Worm (Caenorhabditis elegans) whole organism, L4 larva: ENCODE data around the gene R186.8.
A peak's percentile ranks its signal among the peaks of the same experiment; 100 is the strongest.
"Not testable (repeated sequence)": the region's sequence is repeated elsewhere in the genome, so short reads cannot be mapped to it uniquely, and the experiment has no call there.

ENCODE experiments used
- D1046.2 ChIP-seq: fragments of 200-800 bp; sonication (Bioruptor generic); IDR thresholded peaks from 2 replicates; pipeline ENCODE4 v1.3.6; 2022; ENCODE audit warnings: missing genetic modification characterization, missing compliant biosample characterization
- F37D6.2 ChIP-seq: sonication (generic microtip); optimal IDR thresholded peaks from 2 replicates; lab custom pipeline; 2016; ENCODE audit warnings: mild to moderate bottlenecking, missing genetic modification characterization, missing compliant biosample characterization
- T20F7.1 ChIP-seq: fragments of 200-800 bp; sonication (Bioruptor generic); optimal IDR thresholded peaks from 2 replicates; lab custom pipeline; 2018; ENCODE audit warnings: mild to moderate bottlenecking, missing genetic modification characterization, missing compliant biosample characterization
- T26A8.4 ChIP-seq: fragments of 200-800 bp; sonication (Bioruptor generic); IDR thresholded peaks from 2 replicates; pipeline ENCODE4 v1.3.6; 2022; ENCODE audit warnings: missing genetic modification characterization, missing compliant biosample characterization
- Y48G9A.11 ChIP-seq: fragments of 200-800 bp; sonication (Bioruptor generic); IDR thresholded peaks from 2 replicates; pipeline ENCODE4 v1.3.6; 2022; ENCODE audit warnings: missing genetic modification reagents, missing genetic modification characterization, missing compliant biosample characterization
- Y75B8A.6 ChIP-seq: fragments of 200-800 bp; sonication (Bioruptor generic); IDR thresholded peaks from 2 replicates; pipeline ENCODE4 v1.3.6; 2022; ENCODE audit warnings: missing genetic modification reagents, missing genetic modification characterization, missing compliant biosample characterization
- aha-1 ChIP-seq: fragments of 150-350 bp; peaks from one replicate; lab custom pipeline; 2014; ENCODE audit warnings: missing biosample characterization, missing genetic modification characterization
- arid-1 ChIP-seq: fragments of 200-800 bp; sonication (Bioruptor generic); conservative IDR thresholded peaks from 2 replicates; pipeline ENCODE4 v1.3.6; 2022; ENCODE audit warnings: missing genetic modification reagents, missing genetic modification characterization, missing compliant biosample characterization
- ceh-20 ChIP-seq: fragments of 200-800 bp; sonication (Bioruptor generic); IDR thresholded peaks from 2 replicates; pipeline ENCODE4 v1.3.6; 2022; ENCODE audit warnings: missing genetic modification reagents, missing genetic modification characterization, missing compliant biosample characterization
- ceh-44 ChIP-seq: fragments of 200-800 bp; sonication (Bioruptor generic); IDR thresholded peaks from 2 replicates; pipeline ENCODE4 v1.3.6; 2022; ENCODE audit warnings: missing genetic modification reagents, missing genetic modification characterization, missing compliant biosample characterization
- ctbp-1 ChIP-seq: fragments of 200-800 bp; sonication (Bioruptor generic); IDR thresholded peaks from 2 replicates; pipeline ENCODE4 v1.3.6; 2022; ENCODE audit warnings: missing genetic modification reagents, missing genetic modification characterization, missing compliant biosample characterization
- daf-16 ChIP-seq, 3 experiments: sonication (generic microtip); optimal IDR thresholded peaks; 2 replicates each; lab custom pipeline; 2016 to 2017; ENCODE audit warnings: missing genetic modification characterization in 3 of 3, missing genetic modification reagents in 3 of 3, mild to moderate bottlenecking in 2 of 3, missing compliant biosample characterization in 2 of 3, missing biosample characterization in 1 of 3, moderate library complexity in 1 of 3
- daf-8 ChIP-seq: fragments of 200-800 bp; sonication (Bioruptor generic); IDR thresholded peaks from 2 replicates; pipeline ENCODE4 v1.3.6; 2022; ENCODE audit warnings: missing genetic modification characterization, missing compliant biosample characterization
- dmd-6 ChIP-seq: fragments of 200-800 bp; sonication (Bioruptor generic); IDR thresholded peaks from 2 replicates; pipeline ENCODE4 v1.3.6; 2022; ENCODE audit warnings: missing genetic modification reagents, missing genetic modification characterization, missing compliant biosample characterization
- dmd-9 ChIP-seq: fragments of 200-800 bp; sonication (Bioruptor generic); IDR thresholded peaks from 2 replicates; pipeline ENCODE4 v1.3.6; 2022; ENCODE audit warnings: missing genetic modification reagents, missing genetic modification characterization, missing compliant biosample characterization
- dpl-1 ChIP-seq: fragments of 150-350 bp; optimal IDR thresholded peaks from 2 replicates; lab custom pipeline; 2014; ENCODE audit warnings: missing biosample characterization, missing genetic modification reagents, missing genetic modification characterization
- dve-1 ChIP-seq: sonication (generic microtip); optimal IDR thresholded peaks from 2 replicates; lab custom pipeline; 2017; ENCODE audit warnings: antibody characterized with exemption, mild to moderate bottlenecking, missing genetic modification characterization, missing compliant biosample characterization; ENCODE audit not compliant: insufficient read depth
- hif-1 ChIP-seq, 2 experiments: sonication (generic microtip); optimal IDR thresholded peaks; 2 replicates each; lab custom pipeline; 2016 to 2017; ENCODE audit warnings: missing compliant biosample characterization in 2 of 2, missing genetic modification characterization in 2 of 2, missing genetic modification reagents in 2 of 2, missing genotype in 2 of 2, mild to moderate bottlenecking in 1 of 2
- hlh-11 ChIP-seq: fragments of 200-800 bp; sonication (Bioruptor generic); optimal IDR thresholded peaks from 2 replicates; lab custom pipeline; 2018; ENCODE audit warnings: mild to moderate bottlenecking, missing genetic modification characterization, missing compliant biosample characterization
- hlh-30 ChIP-seq: sonication (generic microtip); optimal IDR thresholded peaks from 2 replicates; lab custom pipeline; 2017; ENCODE audit warnings: antibody characterized with exemption, mild to moderate bottlenecking, missing genetic modification characterization, missing compliant biosample characterization; ENCODE audit not compliant: insufficient read depth
- hmg-1.1 ChIP-seq: fragments of 200-800 bp; sonication (Bioruptor generic); IDR thresholded peaks from 2 replicates; pipeline ENCODE4 v1.3.6; 2022; ENCODE audit warnings: missing genetic modification reagents, missing genetic modification characterization, missing compliant biosample characterization
- lim-7 ChIP-seq: fragments of 200-800 bp; sonication (Bioruptor generic); IDR thresholded peaks from 2 replicates; pipeline ENCODE4 v1.3.6; 2022; ENCODE audit warnings: missing genetic modification characterization, missing compliant biosample characterization
- lin-1 ChIP-seq: fragments of 200-800 bp; sonication (Bioruptor generic); IDR thresholded peaks from 2 replicates; pipeline ENCODE4 v1.3.6; 2022; ENCODE audit warnings: missing genetic modification reagents, missing genetic modification characterization, missing compliant biosample characterization
- lin-15B ChIP-seq: fragments of 150-350 bp; sonication (generic microtip); optimal IDR thresholded peaks from 3 replicates; lab custom pipeline; 2014; ENCODE audit warnings: missing biosample characterization, missing genetic modification characterization
- lin-29 ChIP-seq: fragments of 200-800 bp; sonication (Bioruptor generic); IDR thresholded peaks from 2 replicates; pipeline ENCODE4 v1.3.6; 2022; ENCODE audit warnings: missing genetic modification reagents, missing genetic modification characterization, missing compliant biosample characterization
- lin-38 ChIP-seq: fragments of 200-800 bp; sonication (Bioruptor generic); IDR thresholded peaks from 2 replicates; pipeline ENCODE4 v1.3.6; 2022; ENCODE audit warnings: missing genetic modification reagents, missing genetic modification characterization, missing compliant biosample characterization
- lsy-2 ChIP-seq, 2 experiments: fragments of 150-350 bp in 1 of 2; sonication (generic microtip) in 1 of 2; optimal IDR thresholded peaks; 2 replicates each; lab custom pipeline; 2014 to 2017; ENCODE audit warnings: missing biosample characterization in 2 of 2, missing genetic modification characterization in 2 of 2
- madf-5 ChIP-seq, 2 experiments: fragments of 200-800 bp; sonication (Bioruptor generic); IDR thresholded peaks; 2 replicates each; pipeline ENCODE4 v1.3.6; 2022; ENCODE audit warnings: missing compliant biosample characterization in 2 of 2, missing genetic modification characterization in 2 of 2
- madf-9 ChIP-seq: fragments of 200-800 bp; sonication (Bioruptor generic); conservative IDR thresholded peaks from 2 replicates; pipeline ENCODE4 v1.3.6; 2022; ENCODE audit warnings: missing genetic modification reagents, missing genetic modification characterization, missing compliant biosample characterization
- mep-1 ChIP-seq: fragments of 150-350 bp; sonication (generic microtip); optimal IDR thresholded peaks from 3 replicates; lab custom pipeline; 2014; ENCODE audit warnings: missing biosample characterization, missing genetic modification characterization
- mes-2 ChIP-seq: sonication (generic microtip); optimal IDR thresholded peaks from 2 replicates; lab custom pipeline; 2016; ENCODE audit warnings: missing genotype, mild to moderate bottlenecking, missing genetic modification characterization, missing compliant biosample characterization; ENCODE audit not compliant: poor library complexity, severe bottlenecking
- mxl-2 ChIP-seq: fragments of 200-800 bp; sonication (Bioruptor generic); conservative IDR thresholded peaks from 2 replicates; pipeline ENCODE4 v1.3.6; 2022; ENCODE audit warnings: missing genetic modification reagents, missing genetic modification characterization, missing compliant biosample characterization
- mxl-3 ChIP-seq: fragments of 200-800 bp; sonication (Bioruptor generic); optimal IDR thresholded peaks from 2 replicates; lab custom pipeline; 2018; ENCODE audit warnings: mild to moderate bottlenecking, missing genetic modification characterization, missing compliant biosample characterization
- nhr-102 ChIP-seq: sonication (generic microtip); optimal IDR thresholded peaks from 2 replicates; lab custom pipeline; 2016; ENCODE audit warnings: mild to moderate bottlenecking, missing genetic modification characterization, moderate library complexity, missing compliant biosample characterization
- nhr-11 ChIP-seq: fragments of 150-350 bp; optimal IDR thresholded peaks from 2 replicates; lab custom pipeline; 2014; ENCODE audit warnings: missing biosample characterization, missing genetic modification characterization
- nhr-48 ChIP-seq: sonication (generic microtip); optimal IDR thresholded peaks from 2 replicates; lab custom pipeline; 2016; ENCODE audit warnings: mild to moderate bottlenecking, missing genetic modification characterization, missing compliant biosample characterization
- nhr-77 ChIP-seq: fragments of 150-350 bp; optimal IDR thresholded peaks from 2 replicates; lab custom pipeline; 2014; ENCODE audit warnings: missing biosample characterization, missing genetic modification characterization
- pha-4 ChIP-seq, 2 experiments: fragments of 150-350 bp in 1 of 2; fragments of 200-800 bp in 1 of 2; sonication (Bioruptor generic) in 1 of 2; IDR thresholded peaks in 1 of 2; optimal IDR thresholded peaks in 1 of 2; 2 replicates each; pipeline versions ENCODE4 v1.3.6 to Lab custom; 2014 to 2022; ENCODE audit warnings: missing genetic modification characterization in 2 of 2, missing genetic modification reagents in 2 of 2, missing biosample characterization in 1 of 2, missing compliant biosample characterization in 1 of 2
- rbr-2 ChIP-seq: sonication (generic microtip); optimal IDR thresholded peaks from 2 replicates; lab custom pipeline; 2016; ENCODE audit warnings: missing genotype, missing genetic modification characterization, missing compliant biosample characterization
- saeg-2 ChIP-seq: fragments of 200-800 bp; sonication (Bioruptor generic); IDR thresholded peaks from 2 replicates; pipeline ENCODE4 v1.3.6; 2022; ENCODE audit warnings: missing genetic modification reagents, missing genetic modification characterization, missing compliant biosample characterization
- spr-1 ChIP-seq: sonication (generic microtip); optimal IDR thresholded peaks from 2 replicates; lab custom pipeline; 2016; ENCODE audit warnings: mild to moderate bottlenecking, missing genetic modification characterization, missing compliant biosample characterization
- spr-3 ChIP-seq: fragments of 200-800 bp; sonication (Bioruptor generic); optimal IDR thresholded peaks from 2 replicates; lab custom pipeline; 2018; ENCODE audit warnings: mild to moderate bottlenecking, missing genetic modification characterization, missing compliant biosample characterization
- tra-1 ChIP-seq: fragments of 200-800 bp; sonication (Bioruptor generic); IDR thresholded peaks from 2 replicates; pipeline ENCODE4 v1.3.6; 2022; ENCODE audit warnings: missing genetic modification reagents, missing genetic modification characterization, missing compliant biosample characterization
- unc-130 ChIP-seq: sonication (generic microtip); optimal IDR thresholded peaks from 2 replicates; lab custom pipeline; 2016; ENCODE audit warnings: missing genetic modification reagents, missing genetic modification characterization, missing compliant biosample characterization
- vab-7 ChIP-seq: fragments of 200-800 bp; sonication (Bioruptor generic); IDR thresholded peaks from 2 replicates; pipeline ENCODE4 v1.3.6; 2022; ENCODE audit warnings: missing genetic modification reagents, missing genetic modification characterization, missing compliant biosample characterization
- zfp-2 ChIP-seq: sonication (generic microtip); optimal IDR thresholded peaks from 2 replicates; lab custom pipeline; 2016; ENCODE audit warnings: mild to moderate bottlenecking, missing genetic modification characterization, missing compliant biosample characterization
- zfp-3 ChIP-seq: fragments of 200-800 bp; sonication (Bioruptor generic); conservative IDR thresholded peaks from 2 replicates; pipeline ENCODE4 v1.3.6; 2022; ENCODE audit warnings: missing genetic modification reagents, missing genetic modification characterization, missing compliant biosample characterization

R186.8 gene

DNA sequence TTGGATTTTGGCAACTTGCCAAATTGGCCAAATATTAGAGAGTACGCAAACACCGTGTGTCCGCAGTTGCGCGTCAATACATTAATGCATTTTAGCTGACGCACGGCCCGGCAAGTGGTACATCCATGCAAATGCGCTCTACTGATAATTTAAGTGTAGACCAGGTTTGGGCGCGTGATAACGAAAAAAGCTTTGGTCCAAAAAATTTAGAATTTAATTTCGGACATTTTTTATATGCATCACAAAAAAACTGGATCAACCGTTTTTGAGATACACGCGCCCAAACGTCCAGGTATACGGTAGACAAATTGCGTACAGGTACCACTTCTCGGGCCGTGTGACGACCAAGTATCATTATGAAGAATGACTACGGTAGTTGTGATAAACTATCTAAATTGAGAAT is at the start of gene R186.8:
Gene R186.8 (minus strand): TSS at position 58 of the 403 bp plus-strand sequence.
- peak; percentile 66 for TF ChIP-seq unc-130 (GFP tag; lab: Kevin White, UChicago)
- peak; percentile 45; the same call in 1 of the 2 replicates for TF ChIP-seq Y75B8A.6
- peak; percentile 44 for TF ChIP-seq mxl-3 (GFP tag; lab: Kevin White, UChicago)
- TF ChIP-seq nhr-48 (tag; lab: Kevin White, UChicago): peak; percentile 60
- TF ChIP-seq aha-1 (tag; lab: Kevin White, UChicago): peak; percentile 96
- TF ChIP-seq tra-1: peak; percentile 85
- peak; percentile 71; the same call in 1 of the 2 replicates for TF ChIP-seq vab-7 (GFP tag; lab: Robert Waterston, UW)
- peak; percentile 87; the same call in 1 of the 2 replicates for TF ChIP-seq T26A8.4 (GFP tag; lab: Robert Waterston, UW)
- peak; percentile 18 for TF ChIP-seq lin-15B
- TF ChIP-seq saeg-2: 0 out of 2 replicates have a peak, but pooled peaks have one; percentile 14
- peak in 1 of 2 experiments; percentile 56 for TF ChIP-seq hif-1 (tag; optimal IDR thresholded peaks at IDR 0.05; lab: Kevin White, UChicago)
- peak; percentile 99 for TF ChIP-seq lin-38
- peak; percentile 92 for TF ChIP-seq T20F7.1 (GFP tag; lab: Kevin White, UChicago)
- TF ChIP-seq lim-7 (GFP tag; lab: Robert Waterston, UW): 0 out of 2 replicates have a peak, but pooled peaks have one; percentile 10
- TF ChIP-seq dmd-6 (GFP tag; lab: Robert Waterston, UW): peak; percentile 94
- TF ChIP-seq F37D6.2 (tag; lab: Kevin White, UChicago): peak; percentile 37
- TF ChIP-seq hlh-11 (tag; lab: Kevin White, UChicago): peak; percentile 79
- peak; percentile 62 for TF ChIP-seq mxl-2
- 0 out of 2 replicates have a peak, but pooled peaks have one; percentile 35 for TF ChIP-seq daf-8 (GFP tag; lab: Robert Waterston, UW)
- TF ChIP-seq pha-4 (GFP tag; IDR thresholded peaks at IDR 0.05; lab: Robert Waterston, UW): peak; percentile 77
- not testable (repeated sequence) for TF ChIP-seq pha-4 (tag; optimal IDR thresholded peaks at IDR 0.05; lab: Kevin White, UChicago)
- peak; percentile 72 for TF ChIP-seq arid-1 (GFP tag; lab: Robert Waterston, UW)
- TF ChIP-seq lin-1 (GFP tag; lab: Robert Waterston, UW): peak; percentile 12; the same call in 1 of the 2 replicates
- TF ChIP-seq ctbp-1 (GFP tag; lab: Robert Waterston, UW): peak; percentile 69; the same call in 1 of the 2 replicates
- TF ChIP-seq mes-2 (tag; lab: Kevin White, UChicago): peak; percentile 79
- 0 out of 2 replicates have a peak, but pooled peaks have one; percentile 41 for TF ChIP-seq D1046.2 (GFP tag; lab: Robert Waterston, UW)
- peak; percentile 38 for TF ChIP-seq spr-3 (GFP tag; lab: Kevin White, UChicago)
- peak; percentile 58 for TF ChIP-seq nhr-102 (tag; lab: Kevin White, UChicago)
- TF ChIP-seq madf-5 (GFP tag; IDR thresholded peaks at IDR 0.05; lab: Robert Waterston, UW): peak in 1 of 2 experiments; percentile 48; a peak in 1 of 4 replicates
- TF ChIP-seq ceh-44 (GFP tag; lab: Robert Waterston, UW): peak; percentile 84
- TF ChIP-seq Y48G9A.11 (GFP tag; lab: Robert Waterston, UW): peak; percentile 52; the same call in 1 of the 2 replicates
- peak; percentile 87 for TF ChIP-seq zfp-3 (GFP tag; lab: Robert Waterston, UW)
- TF ChIP-seq zfp-2 (tag; lab: Kevin White, UChicago): peak; percentile 72
- peak; percentile 37 for TF ChIP-seq nhr-11 (tag; lab: Kevin White, UChicago)
- TF ChIP-seq ceh-20 (GFP tag; lab: Robert Waterston, UW): peak; percentile 82
- peak; percentile 54 for TF ChIP-seq nhr-77 (tag; lab: Kevin White, UChicago)
- TF ChIP-seq mep-1 (tag; lab: Kevin White, UChicago): peak; percentile 74
- peak; percentile 70; the same call in 1 of the 2 replicates for TF ChIP-seq madf-9 (GFP tag; lab: Robert Waterston, UW)
- peak; percentile 86 for TF ChIP-seq rbr-2 (tag; lab: Kevin White, UChicago)
- TF ChIP-seq hmg-1.1 (GFP tag; lab: Robert Waterston, UW): peak; percentile 86
- TF ChIP-seq dpl-1: peak; percentile 58
- peak; percentile 47 for TF ChIP-seq spr-1
- peak in 1 of 2 experiments; percentile 93 for TF ChIP-seq lsy-2 (tag; optimal IDR thresholded peaks at IDR 0.05; lab: Kevin White, UChicago)
- peak; percentile 53 for TF ChIP-seq dve-1 (tag; lab: Kevin White, UChicago)
- TF ChIP-seq lin-29 (GFP tag; lab: Robert Waterston, UW): peak; percentile 70
- peak; percentile 81 for TF ChIP-seq dmd-9 (GFP tag; lab: Robert Waterston, UW)
- peak; percentile 43 for TF ChIP-seq hlh-30
- TF ChIP-seq daf-16 (GFP tag; optimal IDR thresholded peaks at IDR 0.05; lab: Kevin White, UChicago): peak in 1 of 2 experiments; percentile 21
- TF ChIP-seq daf-16 (tag; optimal IDR thresholded peaks at IDR 0.05; lab: Kevin White, UChicago): peak; percentile 35
